Worm (Caenorhabditis elegans) whole organism, mixed stage, embryonic: Measurements from ENCODE around the gene msp-79.

Experiments used
- bed-3 ChIP-seq: fragments of 200-800 bp; sonication (Bioruptor generic); optimal IDR thresholded peaks from 3 replicates; lab custom pipeline; 2018; ENCODE audit warnings: mild to moderate bottlenecking, missing genetic modification characterization, moderate library complexity, missing compliant biosample characterization
- ceh-83 ChIP-seq: fragments of 200-800 bp; sonication (Bioruptor generic); optimal IDR thresholded peaks from 2 replicates; lab custom pipeline; 2018; ENCODE audit warnings: mild to moderate bottlenecking, missing genetic modification characterization, missing compliant biosample characterization
- elt-1 ChIP-seq: sonication (generic microtip); optimal IDR thresholded peaks from 2 replicates; lab custom pipeline; 2017; ENCODE audit warnings: missing genetic modification characterization, mild to moderate bottlenecking, missing compliant biosample characterization, antibody characterized with exemption, moderate library complexity, borderline replicate concordance; ENCODE audit not compliant: insufficient read depth
- elt-3 ChIP-seq: fragments of 150-350 bp; optimal IDR thresholded peaks from 2 replicates; lab custom pipeline; 2014; ENCODE audit warnings: missing biosample characterization, missing genetic modification characterization
- flh-1 ChIP-seq: fragments of 200-800 bp; sonication (Bioruptor generic); optimal IDR thresholded peaks from 2 replicates; lab custom pipeline; 2018; ENCODE audit warnings: mild to moderate bottlenecking, missing genetic modification characterization, moderate library complexity, missing compliant biosample characterization
- lin-13 ChIP-seq: fragments of 150-350 bp; optimal IDR thresholded peaks from 2 replicates; lab custom pipeline; 2014; ENCODE audit warnings: missing biosample characterization, missing genetic modification characterization
- lsy-2 ChIP-seq: fragments of 150-350 bp; optimal IDR thresholded peaks from 2 replicates; lab custom pipeline; 2014; ENCODE audit warnings: missing biosample characterization, missing genetic modification characterization
- mab-5 ChIP-seq: fragments of 150-350 bp; optimal IDR thresholded peaks from 2 replicates; lab custom pipeline; 2014; ENCODE audit warnings: missing biosample characterization, missing genetic modification characterization
- nhr-12 ChIP-seq: fragments of 150-350 bp; optimal IDR thresholded peaks from 2 replicates; lab custom pipeline; 2014; ENCODE audit warnings: missing biosample characterization, missing genetic modification characterization
- nhr-237 ChIP-seq: fragments of 150-350 bp; optimal IDR thresholded peaks from 2 replicates; lab custom pipeline; 2014; ENCODE audit warnings: missing biosample characterization, missing genetic modification characterization
- snpc-4 ChIP-seq: fragments of 150-350 bp; optimal IDR thresholded peaks from 2 replicates; lab custom pipeline; 2014; ENCODE audit warnings: missing biosample characterization, missing genetic modification characterization
- sptf-1 ChIP-seq: sonication (generic microtip); optimal IDR thresholded peaks from 2 replicates; lab custom pipeline; 2017; ENCODE audit warnings: mild to moderate bottlenecking, missing genetic modification characterization, moderate library complexity, missing compliant biosample characterization
- unc-62 ChIP-seq: fragments of 150-350 bp; optimal IDR thresholded peaks from 2 replicates; lab custom pipeline; 2014; ENCODE audit warnings: missing biosample characterization, missing genetic modification reagents, missing genetic modification characterization

DNA sequence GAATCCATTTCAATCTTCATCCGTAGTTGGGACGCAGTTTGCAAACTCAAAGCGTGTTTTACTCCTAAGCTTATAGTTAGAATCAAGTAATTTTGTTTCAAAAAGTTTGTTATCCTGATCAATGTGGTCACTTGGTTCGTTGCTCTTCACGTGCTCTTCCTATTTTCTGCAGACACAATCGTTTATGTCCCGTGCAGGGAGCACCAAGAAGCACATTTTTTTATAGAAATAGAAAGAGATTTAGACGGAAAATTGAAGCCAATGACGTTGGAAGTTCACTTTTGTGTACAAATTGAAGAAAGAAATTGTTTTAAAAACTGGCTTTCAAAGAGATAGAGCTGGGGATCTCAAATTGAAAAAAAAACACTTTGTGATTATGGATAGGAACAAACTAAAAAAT is 5.2 kb downstream of the msp-79 start:
- TF ChIP-seq unc-62 (no peak), flh-1 (GFP tag; lab: Kevin White, UChicago) (no peak), sptf-1 (tag; lab: Kevin White, UChicago) (no peak), snpc-4 (tag; lab: Kevin White, UChicago) (no peak), lin-13 (tag; lab: Kevin White, UChicago) (no peak), mab-5 (no peak), nhr-12 (tag; lab: Kevin White, UChicago) (no peak), bed-3 (GFP tag; lab: Kevin White, UChicago) (no peak), nhr-237 (tag; lab: Kevin White, UChicago) (no peak), elt-3 (tag; lab: Kevin White, UChicago) (no peak), lsy-2 (tag; lab: Kevin White, UChicago) (no peak), ceh-83 (GFP tag; lab: Kevin White, UChicago) (no peak), elt-1 (tag; lab: Kevin White, UChicago) (no peak)
